Fruit fly (Drosophila melanogaster): ENCODE measurements around the gene Cbs.
A peak's percentile ranks its signal among the peaks of the same experiment; 100 is the strongest.

The Cbs gene

DNA sequence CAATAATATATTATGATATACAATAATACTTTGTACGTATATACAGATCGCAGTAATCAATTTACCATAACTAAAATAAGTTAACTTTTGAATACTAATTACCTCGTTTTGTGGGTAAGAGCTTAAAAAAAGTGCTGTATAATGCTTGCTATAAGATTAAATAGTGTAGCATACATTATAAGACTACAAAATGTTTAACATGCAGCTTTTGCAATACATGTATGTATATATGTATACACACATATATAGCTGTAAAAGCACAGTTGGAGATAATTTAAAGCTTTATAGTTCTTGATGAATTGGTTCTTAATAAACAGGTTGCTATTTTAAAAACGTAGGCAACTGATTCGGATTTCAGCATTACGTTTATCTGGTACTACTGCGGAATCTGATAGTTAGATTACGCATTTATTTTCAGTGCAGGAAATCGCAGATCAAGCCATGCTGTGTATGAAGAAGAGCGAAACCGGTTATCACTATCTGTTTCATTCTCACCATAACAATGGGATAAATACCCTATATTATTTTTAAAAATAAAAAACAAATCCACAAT lies 584 bp upstream of the Cbs start (continued):
- no peak for TF ChIP-seq CG7745 (tag; optimal IDR thresholded peaks at IDR 0.05)
- no peak for TF ChIP-seq knrl (GFP tag; IDR thresholded peaks at IDR 0.05; ENCODE audit: partially characterized antibody)
- TF ChIP-seq pan (optimal IDR thresholded peaks at IDR 0.05) = no peak
- TF ChIP-seq pan (GFP tag; optimal IDR thresholded peaks at IDR 0.05 in 1 of 2, IDR thresholded peaks at IDR 0.05 in 1 of 2) = no peak
- TF ChIP-seq CG33557 (GFP tag; optimal IDR thresholded peaks at IDR 0.05) = no peak
- no peak for TF ChIP-seq BEAF-32 (GFP tag; optimal IDR thresholded peaks at IDR 0.05)
- no peak for TF ChIP-seq HmgD (GFP tag; optimal IDR thresholded peaks at IDR 0.05)
- no peak for TF ChIP-seq bcd (GFP tag; optimal IDR thresholded peaks at IDR 0.05)
- no peak for TF ChIP-seq CG4820 (GFP tag; optimal IDR thresholded peaks at IDR 0.05)
- TF ChIP-seq dmrt99B (tag; optimal IDR thresholded peaks at IDR 0.05) = no peak
- TF ChIP-seq CG14014 (GFP tag; IDR thresholded peaks at IDR 0.05) = peak; percentile 9; the same call in 1 of the 2 replicates
- no peak for TF ChIP-seq jigr1 (GFP tag; IDR thresholded peaks at IDR 0.05)
- TF ChIP-seq Hey (tag; optimal IDR thresholded peaks at IDR 0.05) = no peak
- no peak for TF ChIP-seq CG32772 (GFP tag; IDR thresholded peaks at IDR 0.05)
- no peak for TF ChIP-seq Dad (GFP tag; optimal IDR thresholded peaks at IDR 0.05)
- no peak for TF ChIP-seq E2f1 (GFP tag; IDR thresholded peaks at IDR 0.05)
- TF ChIP-seq CG13624 (GFP tag; optimal IDR thresholded peaks at IDR 0.05) = no peak
- no peak for TF ChIP-seq zen2 (GFP tag; IDR thresholded peaks at IDR 0.05; ENCODE audit: partially characterized antibody)
- TF ChIP-seq Opbp (GFP tag; IDR thresholded peaks at IDR 0.05; ENCODE audit: partially characterized antibody) = no peak
- TF ChIP-seq exex (tag; optimal IDR thresholded peaks at IDR 0.05) = peak; percentile 54
- no peak for TF ChIP-seq dysf (GFP tag; IDR thresholded peaks at IDR 0.05)
- no peak for TF ChIP-seq CG3407 (GFP tag; optimal IDR thresholded peaks at IDR 0.05)
- no peak for TF ChIP-seq CG1024 (GFP tag; IDR thresholded peaks at IDR 0.05)
- TF ChIP-seq CG9215 (GFP tag; IDR thresholded peaks at IDR 0.05) = no peak
- no peak for TF ChIP-seq ems (GFP tag; optimal IDR thresholded peaks at IDR 0.05)
- TF ChIP-seq H2.0 (GFP tag; IDR thresholded peaks at IDR 0.05) = no peak
- TF ChIP-seq CG10267 (tag; optimal IDR thresholded peaks at IDR 0.05) = no peak
- no peak for TF ChIP-seq peb (GFP tag; IDR thresholded peaks at IDR 0.05)
- TF ChIP-seq Eip74EF (GFP tag; optimal IDR thresholded peaks at IDR 0.05) = no peak
- no peak for TF ChIP-seq CG5953 (GFP tag; IDR thresholded peaks at IDR 0.05)
- peak; percentile 16 for TF ChIP-seq nom (GFP tag; optimal IDR thresholded peaks at IDR 0.05)
- no peak for TF ChIP-seq Blimp-1 (GFP tag; optimal IDR thresholded peaks at IDR 0.05)
- TF ChIP-seq wdn (GFP tag; IDR thresholded peaks at IDR 0.05) = no peak
- TF ChIP-seq Scr (GFP tag; IDR thresholded peaks at IDR 0.05; ENCODE audit: partially characterized antibody) = no peak
- no peak for TF ChIP-seq CG6683 (GFP tag; optimal IDR thresholded peaks at IDR 0.05)
- peak; percentile 85 for TF ChIP-seq Med (GFP tag)
- no peak for TF ChIP-seq Abd-B (GFP tag; optimal IDR thresholded peaks at IDR 0.05)
- TF ChIP-seq CG2202 (tag; optimal IDR thresholded peaks at IDR 0.05) = no peak
- TF ChIP-seq CG13894 (tag; optimal IDR thresholded peaks at IDR 0.05) = peak; percentile 32
- TF ChIP-seq Taf1 (GFP tag; IDR thresholded peaks at IDR 0.05) = no peak
- TF ChIP-seq CG14050 (GFP tag; IDR thresholded peaks at IDR 0.05) = no peak
- no peak for TF ChIP-seq Kr (GFP tag; optimal IDR thresholded peaks at IDR 0.05)
- TF ChIP-seq CG12299 (tag; optimal IDR thresholded peaks at IDR 0.05) = no peak
- no peak for TF ChIP-seq rib (GFP tag; IDR thresholded peaks at IDR 0.05)
- TF ChIP-seq CG8290 (GFP tag; optimal IDR thresholded peaks at IDR 0.05) = no peak
- peak in 1 of 2 experiments; percentile 77 for TF ChIP-seq CG8290 (tag; optimal IDR thresholded peaks at IDR 0.05)
- no peak for TF ChIP-seq CG2712 (tag; optimal IDR thresholded peaks at IDR 0.05)
- TF ChIP-seq CG9876 (GFP tag; optimal IDR thresholded peaks at IDR 0.05) = no peak
- no peak for TF ChIP-seq CG30403 (GFP tag; optimal IDR thresholded peaks at IDR 0.05)
- TF ChIP-seq Antp (GFP tag; optimal IDR thresholded peaks at IDR 0.05) = no peak
- TF ChIP-seq pum (GFP tag; optimal IDR thresholded peaks at IDR 0.05) = no peak

All from whole organism, embryonic.